Worm (Caenorhabditis elegans) whole organism, early embryonic: ENCODE data around the gene asd-1.

Experiments used
- B0310.2 ChIP-seq: sonication (generic microtip); optimal IDR thresholded peaks from 2 replicates; lab custom pipeline; 2016; ENCODE audit warnings: mild to moderate bottlenecking, missing genetic modification characterization, missing compliant biosample characterization
- aly-1 ChIP-seq: sonication (generic microtip); optimal IDR thresholded peaks from 2 replicates; lab custom pipeline; 2016; ENCODE audit warnings: missing genetic modification characterization, missing compliant biosample characterization
- ama-1 ChIP-seq: fragments of 150-350 bp; optimal IDR thresholded peaks from 2 replicates; lab custom pipeline; 2014
- ets-7 ChIP-seq: sonication (generic microtip); optimal IDR thresholded peaks from 2 replicates; lab custom pipeline; 2016; ENCODE audit warnings: missing genotype, missing genetic modification characterization, missing compliant biosample characterization
- flt-1 ChIP-seq: fragments of 200-800 bp; sonication (Bioruptor generic); IDR thresholded peaks from 2 replicates; pipeline ENCODE4 v1.3.6; 2022; ENCODE audit warnings: missing genetic modification characterization, missing compliant biosample characterization
- hmbx-1 ChIP-seq: sonication (generic microtip); optimal IDR thresholded peaks from 2 replicates; lab custom pipeline; 2016; ENCODE audit warnings: mild to moderate bottlenecking, missing genetic modification characterization, missing compliant biosample characterization
- hnd-1 ChIP-seq: sonication (generic microtip); optimal IDR thresholded peaks from 2 replicates; lab custom pipeline; 2016; ENCODE audit warnings: missing genetic modification characterization, missing compliant biosample characterization
- pes-1 ChIP-seq: fragments of 200-800 bp; sonication (Bioruptor generic); IDR thresholded peaks from 2 replicates; pipeline ENCODE4 v1.3.6; 2022; ENCODE audit warnings: missing genetic modification reagents, missing genetic modification characterization, missing compliant biosample characterization
- tbx-11 ChIP-seq: fragments of 200-800 bp; sonication (Bioruptor generic); IDR thresholded peaks from 2 replicates; pipeline ENCODE4 v1.3.6; 2022; ENCODE audit warnings: missing genetic modification characterization, missing compliant biosample characterization
- tbx-37 ChIP-seq: fragments of 200-800 bp; sonication (Bioruptor generic); conservative IDR thresholded peaks from 2 replicates; pipeline ENCODE4 v1.3.6; 2022; ENCODE audit warnings: missing genetic modification reagents, missing genetic modification characterization, missing compliant biosample characterization

ce11 chrIII:4189602-4190001 is 7.5 kb upstream of the asd-1 start:
- TF ChIP-seq flt-1 = no peak
- no peak for TF ChIP-seq hmbx-1
- no peak for TF ChIP-seq hnd-1 (tag; lab: Kevin White, UChicago)
- no peak for TF ChIP-seq ama-1 (lab: Kevin White, UChicago)
- TF ChIP-seq tbx-37 (GFP tag; lab: Robert Waterston, UW) = no peak
- no peak for TF ChIP-seq B0310.2 (tag; lab: Kevin White, UChicago)
- no peak for TF ChIP-seq tbx-11
- no peak for TF ChIP-seq pes-1
- TF ChIP-seq aly-1 (tag; lab: Kevin White, UChicago) = no peak
- TF ChIP-seq ets-7 = no peak
